Worm (Caenorhabditis elegans) whole organism, L4 larva: ENCODE results near the gene W05H7.1.
A peak's percentile ranks its signal among the peaks of the same experiment; 100 is the strongest.

Experiments
- Y48G9A.11 ChIP-seq: fragments of 200-800 bp; sonication (Bioruptor generic); IDR thresholded peaks from 2 replicates; pipeline ENCODE4 v1.3.6; 2022; ENCODE audit warnings: missing genetic modification reagents, missing genetic modification characterization, missing compliant biosample characterization
- ceh-28 ChIP-seq: fragments of 150-350 bp; optimal IDR thresholded peaks from 2 replicates; lab custom pipeline; 2014; ENCODE audit warnings: missing biosample characterization, missing genetic modification reagents, missing genetic modification characterization
- fkh-10 ChIP-seq: fragments of 150-350 bp; optimal IDR thresholded peaks from 2 replicates; lab custom pipeline; 2014; ENCODE audit warnings: missing biosample characterization, missing genetic modification reagents, missing genetic modification characterization
- madf-5 ChIP-seq, 2 experiments: fragments of 200-800 bp; sonication (Bioruptor generic); IDR thresholded peaks; 2 replicates each; pipeline ENCODE4 v1.3.6; 2022; ENCODE audit warnings: missing compliant biosample characterization in 2 of 2, missing genetic modification characterization in 2 of 2
- nhr-11 ChIP-seq: fragments of 150-350 bp; optimal IDR thresholded peaks from 2 replicates; lab custom pipeline; 2014; ENCODE audit warnings: missing biosample characterization, missing genetic modification characterization
- nhr-28 ChIP-seq: fragments of 150-350 bp; optimal IDR thresholded peaks from 2 replicates; lab custom pipeline; 2014; ENCODE audit warnings: missing biosample characterization, missing genetic modification characterization
- pha-4 ChIP-seq, 2 experiments: fragments of 150-350 bp in 1 of 2; fragments of 200-800 bp in 1 of 2; sonication (Bioruptor generic) in 1 of 2; IDR thresholded peaks in 1 of 2; optimal IDR thresholded peaks in 1 of 2; 2 replicates each; pipeline versions ENCODE4 v1.3.6 to Lab custom; 2014 to 2022; ENCODE audit warnings: missing genetic modification characterization in 2 of 2, missing genetic modification reagents in 2 of 2, missing biosample characterization in 1 of 2, missing compliant biosample characterization in 1 of 2
- pqm-1 ChIP-seq: sonication (generic microtip); optimal IDR thresholded peaks from 2 replicates; lab custom pipeline; 2017; ENCODE audit warnings: missing biosample characterization, missing genetic modification characterization
- zag-1 ChIP-seq: fragments of 150-350 bp; optimal IDR thresholded peaks from 2 replicates; lab custom pipeline; 2014; ENCODE audit warnings: missing biosample characterization, missing genetic modification characterization
- zip-2 ChIP-seq: fragments of 150-350 bp; optimal IDR thresholded peaks from 2 replicates; lab custom pipeline; 2014; ENCODE audit warnings: missing biosample characterization, missing genetic modification characterization

- no peak for TF ChIP-seq Y48G9A.11 (GFP tag; lab: Robert Waterston, UW)
- TF ChIP-seq madf-5 (GFP tag; IDR thresholded peaks at IDR 0.05; lab: Robert Waterston, UW), result no peak
- no peak for TF ChIP-seq nhr-11
- peak; percentile 40 for TF ChIP-seq fkh-10 (GFP tag; lab: Kevin White, UChicago)
- no peak for TF ChIP-seq nhr-28 (tag; lab: Kevin White, UChicago)
- no peak for TF ChIP-seq zip-2 (tag; lab: Kevin White, UChicago)
- TF ChIP-seq pqm-1 (tag; lab: Kevin White, UChicago), result no peak
- no peak for TF ChIP-seq pha-4 (GFP tag; IDR thresholded peaks at IDR 0.05; lab: Robert Waterston, UW)
- no peak for TF ChIP-seq pha-4 (tag; optimal IDR thresholded peaks at IDR 0.05; lab: Kevin White, UChicago)
- no peak for TF ChIP-seq ceh-28
- TF ChIP-seq zag-1, result no peak
Observed at ce11 chrX:1437097-1437496, 13.5 kb upstream of the W05H7.1 start.
